Worm (Caenorhabditis elegans) whole organism, young adult: ENCODE measurements around the gene C55C3.1.

Experiments
- hsf-1 ChIP-seq: fragments of 200-800 bp; sonication (Bioruptor generic); IDR thresholded peaks from 2 replicates; pipeline ENCODE4 v1.3.6; 2022; ENCODE audit warnings: missing genetic modification reagents, missing genetic modification characterization, missing compliant biosample characterization
- madf-8 ChIP-seq: fragments of 200-800 bp; sonication (Bioruptor generic); conservative IDR thresholded peaks from 2 replicates; pipeline ENCODE4 v1.3.6; 2022; ENCODE audit warnings: missing genetic modification reagents, missing genetic modification characterization, missing compliant biosample characterization
- unc-62 ChIP-seq: fragments of 150-350 bp; optimal IDR thresholded peaks from 2 replicates; lab custom pipeline; 2014; ENCODE audit warnings: missing biosample characterization, missing genetic modification reagents, missing genetic modification characterization

ce11 chrIV:5744114-5744513 lies 35.2 kb downstream of the C55C3.1 start, which contains the start of gene C45E5.1:
- no peak for TF ChIP-seq unc-62 (GFP tag; lab: Kevin White, UChicago)
- TF ChIP-seq hsf-1 (GFP tag; lab: Robert Waterston, UW), result no peak
- TF ChIP-seq madf-8 (GFP tag; lab: Robert Waterston, UW), result no peak
